Worm (Caenorhabditis elegans) whole organism, L1 larva: ENCODE measurements around the gene mdf-2.
A peak's percentile ranks its signal among the peaks of the same experiment; 100 is the strongest.

Source experiments
- C04F5.9 ChIP-seq: sonication (generic microtip); optimal IDR thresholded peaks from 2 replicates; lab custom pipeline; 2016; ENCODE audit warnings: missing genetic modification characterization, missing compliant biosample characterization
- C16A3.4 ChIP-seq: fragments of 150-350 bp; optimal IDR thresholded peaks from 2 replicates; lab custom pipeline; 2014; ENCODE audit warnings: missing biosample characterization, missing genetic modification characterization
- alr-1 ChIP-seq: fragments of 200-800 bp; sonication (Bioruptor generic); optimal IDR thresholded peaks from 2 replicates; lab custom pipeline; 2018; ENCODE audit warnings: borderline replicate concordance, mild to moderate bottlenecking, missing genetic modification characterization, missing compliant biosample characterization
- aly-2 ChIP-seq: fragments of 150-350 bp; optimal IDR thresholded peaks from 2 replicates; lab custom pipeline; 2014; ENCODE audit warnings: missing biosample characterization, missing genetic modification characterization
- ama-1 ChIP-seq: fragments of 150-350 bp; optimal IDR thresholded peaks from 2 replicates; lab custom pipeline; 2014
- ceh-8 ChIP-seq: fragments of 200-800 bp; sonication (Bioruptor generic); optimal IDR thresholded peaks from 2 replicates; lab custom pipeline; 2018; ENCODE audit warnings: mild to moderate bottlenecking, missing genetic modification characterization, moderate library complexity, missing compliant biosample characterization
- ceh-88 ChIP-seq: fragments of 200-800 bp; sonication (Bioruptor generic); IDR thresholded peaks from 2 replicates; pipeline ENCODE4 v1.3.6; 2022; ENCODE audit warnings: missing genetic modification characterization, missing compliant biosample characterization
- ces-1 ChIP-seq: fragments of 150-350 bp; optimal IDR thresholded peaks from 2 replicates; lab custom pipeline; 2014; ENCODE audit warnings: missing biosample characterization, missing genetic modification reagents, missing genetic modification characterization
- dsc-1 ChIP-seq: sonication (generic microtip); optimal IDR thresholded peaks from 2 replicates; lab custom pipeline; 2016; ENCODE audit warnings: mild to moderate bottlenecking, missing genetic modification characterization, missing compliant biosample characterization
- egl-13 ChIP-seq: sonication (generic microtip); optimal IDR thresholded peaks from 2 replicates; lab custom pipeline; 2016; ENCODE audit warnings: missing genotype, missing genetic modification reagents, missing genetic modification characterization, missing compliant biosample characterization
- egl-27 ChIP-seq, 2 experiments: fragments of 150-350 bp in 1 of 2; sonication (generic microtip); optimal IDR thresholded peaks; 3 replicates each; lab custom pipeline; 2017 to 2018; ENCODE audit warnings: missing biosample characterization in 2 of 2, missing genetic modification characterization in 2 of 2, missing genetic modification reagents in 2 of 2
- elt-2 ChIP-seq: sonication (generic microtip); optimal IDR thresholded peaks from 2 replicates; lab custom pipeline; 2016; ENCODE audit warnings: missing genetic modification characterization, mild to moderate bottlenecking, inconsistent platforms, missing compliant biosample characterization, missing genetic modification reagents
- ets-5 ChIP-seq: fragments of 200-800 bp; sonication (Bioruptor generic); IDR thresholded peaks from 2 replicates; pipeline ENCODE4 v1.3.6; 2022; ENCODE audit warnings: missing genetic modification characterization, missing compliant biosample characterization
- fkh-8 ChIP-seq: sonication (generic microtip); optimal IDR thresholded peaks from 2 replicates; lab custom pipeline; 2016; ENCODE audit warnings: mild to moderate bottlenecking, missing genetic modification characterization, missing compliant biosample characterization
- fos-1 ChIP-seq: fragments of 150-350 bp; optimal IDR thresholded peaks from 2 replicates; lab custom pipeline; 2014; ENCODE audit warnings: missing biosample characterization, missing genetic modification characterization
- grh-1 ChIP-seq: fragments of 200-800 bp; sonication (Bioruptor generic); IDR thresholded peaks from 2 replicates; pipeline ENCODE4 v1.3.6; 2022; ENCODE audit warnings: missing genetic modification reagents, missing genetic modification characterization, missing compliant biosample characterization
- hlh-17 ChIP-seq: fragments of 200-800 bp; sonication (Bioruptor generic); optimal IDR thresholded peaks from 2 replicates; lab custom pipeline; 2018; ENCODE audit warnings: missing genetic modification characterization, mild to moderate bottlenecking, missing compliant biosample characterization, moderate library complexity, borderline replicate concordance
- hlh-4 ChIP-seq: sonication (generic microtip); optimal IDR thresholded peaks from 2 replicates; lab custom pipeline; 2016; ENCODE audit warnings: mild to moderate bottlenecking, missing genetic modification characterization, missing compliant biosample characterization
- irx-1 ChIP-seq: sonication (generic microtip); optimal IDR thresholded peaks from 2 replicates; lab custom pipeline; 2016; ENCODE audit warnings: missing genetic modification characterization, missing compliant biosample characterization
- isw-1 ChIP-seq: fragments of 200-800 bp; sonication (Bioruptor generic); IDR thresholded peaks from 2 replicates; pipeline ENCODE4 v1.3.6; 2022; ENCODE audit warnings: missing genetic modification characterization, missing compliant biosample characterization
- lin-15B ChIP-seq: fragments of 150-350 bp; sonication (generic microtip); optimal IDR thresholded peaks from 3 replicates; lab custom pipeline; 2014; ENCODE audit warnings: missing biosample characterization, missing genetic modification characterization
- lin-39 ChIP-seq: fragments of 150-350 bp; optimal IDR thresholded peaks from 2 replicates; lab custom pipeline; 2014; ENCODE audit warnings: missing biosample characterization, missing genetic modification reagents, missing genetic modification characterization
- lir-3 ChIP-seq: sonication (generic microtip); optimal IDR thresholded peaks from 2 replicates; lab custom pipeline; 2016; ENCODE audit warnings: mild to moderate bottlenecking, missing genetic modification characterization, moderate library complexity, missing compliant biosample characterization; ENCODE audit not compliant: poor library complexity
- lsy-2 ChIP-seq, 2 experiments: fragments of 150-350 bp; optimal IDR thresholded peaks; 2 replicates each; lab custom pipeline; 2014; ENCODE audit warnings: missing biosample characterization in 2 of 2, missing genetic modification characterization in 2 of 2
- mab-9 ChIP-seq: fragments of 200-800 bp; sonication (Bioruptor generic); IDR thresholded peaks from 2 replicates; pipeline ENCODE4 v1.3.6; 2022; ENCODE audit warnings: missing genetic modification reagents, missing genetic modification characterization, missing compliant biosample characterization
- nhr-19 ChIP-seq: fragments of 200-800 bp; sonication (Bioruptor generic); conservative IDR thresholded peaks from 2 replicates; pipeline ENCODE4 v1.3.6; 2022; ENCODE audit warnings: missing genetic modification characterization, missing compliant biosample characterization
- nhr-20 ChIP-seq: sonication (generic microtip); optimal IDR thresholded peaks from 2 replicates; lab custom pipeline; 2016; ENCODE audit warnings: mild to moderate bottlenecking, missing genetic modification characterization, missing compliant biosample characterization
- nhr-237 ChIP-seq: fragments of 150-350 bp; optimal IDR thresholded peaks from 2 replicates; lab custom pipeline; 2014; ENCODE audit warnings: missing biosample characterization, missing genetic modification characterization
- nhr-28 ChIP-seq: fragments of 150-350 bp; optimal IDR thresholded peaks from 2 replicates; lab custom pipeline; 2014; ENCODE audit warnings: missing biosample characterization, missing genetic modification characterization
- nhr-47 ChIP-seq: sonication (generic microtip); optimal IDR thresholded peaks from 2 replicates; lab custom pipeline; 2016; ENCODE audit warnings: mild to moderate bottlenecking, missing genetic modification characterization, moderate library complexity, missing compliant biosample characterization
- nhr-77 ChIP-seq: fragments of 150-350 bp; optimal IDR thresholded peaks from 2 replicates; lab custom pipeline; 2014; ENCODE audit warnings: missing biosample characterization, missing genetic modification characterization
- nhr-90 ChIP-seq: sonication (generic microtip); optimal IDR thresholded peaks from 2 replicates; lab custom pipeline; 2016; ENCODE audit warnings: mild to moderate bottlenecking, missing genetic modification characterization, missing compliant biosample characterization; ENCODE audit not compliant: poor library complexity
- pag-3 ChIP-seq: sonication (generic microtip); optimal IDR thresholded peaks from 2 replicates; lab custom pipeline; 2017; ENCODE audit warnings: missing genetic modification characterization, mild to moderate bottlenecking, missing compliant biosample characterization, antibody characterized with exemption, borderline replicate concordance; ENCODE audit not compliant: insufficient read depth
- pax-3 ChIP-seq: fragments of 200-800 bp; sonication (Bioruptor generic); optimal IDR thresholded peaks from 2 replicates; lab custom pipeline; 2018; ENCODE audit warnings: mild to moderate bottlenecking, missing genetic modification characterization, moderate library complexity, missing compliant biosample characterization
- rnt-1 ChIP-seq: sonication (generic microtip); optimal IDR thresholded peaks from 2 replicates; lab custom pipeline; 2016; ENCODE audit warnings: mild to moderate bottlenecking, missing genetic modification characterization, moderate library complexity, missing compliant biosample characterization
- skn-1 ChIP-seq: fragments of 150-350 bp; optimal IDR thresholded peaks from 2 replicates; lab custom pipeline; 2014; ENCODE audit warnings: missing biosample characterization, missing genetic modification characterization
- snu-23 ChIP-seq: sonication (generic microtip); optimal IDR thresholded peaks from 2 replicates; lab custom pipeline; 2016; ENCODE audit warnings: missing genetic modification characterization, missing compliant biosample characterization
- sptf-1 ChIP-seq: fragments of 150-350 bp; optimal IDR thresholded peaks from 2 replicates; lab custom pipeline; 2014; ENCODE audit warnings: missing biosample characterization, missing genetic modification characterization
- sup-37 ChIP-seq: fragments of 200-800 bp; sonication (Bioruptor generic); optimal IDR thresholded peaks from 2 replicates; lab custom pipeline; 2018; ENCODE audit warnings: mild to moderate bottlenecking, missing genetic modification characterization, missing compliant biosample characterization
- tlp-1 ChIP-seq: fragments of 150-350 bp; optimal IDR thresholded peaks from 2 replicates; lab custom pipeline; 2014; ENCODE audit warnings: missing biosample characterization, missing genetic modification characterization
- unc-30 ChIP-seq: sonication (generic microtip); optimal IDR thresholded peaks from 2 replicates; lab custom pipeline; 2017; ENCODE audit warnings: missing biosample characterization, missing genetic modification characterization
- unc-62 ChIP-seq: fragments of 150-350 bp; optimal IDR thresholded peaks from 2 replicates; lab custom pipeline; 2014; ENCODE audit warnings: missing biosample characterization, missing genetic modification reagents, missing genetic modification characterization
- xbp-1 ChIP-seq: sonication (generic microtip); optimal IDR thresholded peaks from 2 replicates; lab custom pipeline; 2016; ENCODE audit warnings: missing genetic modification characterization, missing compliant biosample characterization

mdf-2 gene

DNA sequence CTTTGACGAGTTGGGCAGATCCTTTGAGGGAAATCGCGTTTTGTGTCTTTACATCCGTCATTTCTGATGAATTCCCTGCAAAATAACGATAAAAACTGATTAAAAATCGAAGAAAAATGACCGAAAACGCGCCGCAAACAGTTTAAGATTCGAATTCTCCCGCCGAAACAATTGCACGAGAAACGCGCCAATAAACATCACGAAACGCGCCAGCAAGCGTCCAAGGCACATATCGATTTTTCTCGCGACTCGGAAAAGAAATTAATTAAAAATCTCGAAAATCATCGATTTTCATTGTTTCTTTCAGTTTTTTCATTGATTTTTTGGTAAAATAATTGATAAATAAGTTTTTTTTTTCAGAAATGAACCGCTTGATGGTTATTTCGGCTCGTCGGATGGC, at the start of gene mdf-2, which contains the start of gene nduv-3 (continued):
- peak; percentile 73 for TF ChIP-seq irx-1 (tag; lab: Kevin White, UChicago)
- TF ChIP-seq snu-23 (GFP tag; lab: Kevin White, UChicago): peak; percentile 85
- TF ChIP-seq lin-15B: peak; percentile 85
- no peak for TF ChIP-seq ama-1 (lab: Kevin White, UChicago)
- peak; percentile 26 for TF ChIP-seq nhr-237 (tag; lab: Kevin White, UChicago)
- peak; percentile 50 for TF ChIP-seq fos-1 (tag; lab: Kevin White, UChicago)
- TF ChIP-seq lin-39 (tag; lab: Kevin White, UChicago): peak; percentile 77
- peak; percentile 86 for TF ChIP-seq dsc-1
- TF ChIP-seq lsy-2 (tag; optimal IDR thresholded peaks at IDR 0.05; lab: Kevin White, UChicago): peak; percentile 92
- TF ChIP-seq C04F5.9: peak; percentile 43
- TF ChIP-seq unc-62 (GFP tag; lab: Kevin White, UChicago): no peak
- peak; percentile 89 for TF ChIP-seq rnt-1 (tag; lab: Kevin White, UChicago)
- peak; percentile 72 for TF ChIP-seq fkh-8 (tag; lab: Kevin White, UChicago)
- TF ChIP-seq elt-2 (tag; lab: Kevin White, UChicago): peak; percentile 3
- peak; percentile 23; the same call in 1 of the 2 replicates for TF ChIP-seq ceh-88 (GFP tag; lab: Robert Waterston, UW)
- no peak for TF ChIP-seq hlh-17
- no peak for TF ChIP-seq pag-3
- peak; percentile 72 for TF ChIP-seq pax-3 (tag; lab: Kevin White, UChicago)
- no peak for TF ChIP-seq sptf-1
- no peak for TF ChIP-seq hlh-4 (tag; lab: Kevin White, UChicago)
- peak; percentile 45 for TF ChIP-seq aly-2 (tag; lab: Kevin White, UChicago)
- peak; percentile 66 for TF ChIP-seq skn-1
- TF ChIP-seq nhr-19 (GFP tag; lab: Robert Waterston, UW): peak; percentile 77
- TF ChIP-seq lir-3 (tag; lab: Kevin White, UChicago): no peak
- peak; percentile 81 for TF ChIP-seq isw-1 (GFP tag; lab: Robert Waterston, UW)
- TF ChIP-seq alr-1: no peak
- peak; percentile 70 for TF ChIP-seq grh-1 (GFP tag; lab: Robert Waterston, UW)
- TF ChIP-seq nhr-20: peak; percentile 73
- TF ChIP-seq nhr-90 (tag; lab: Kevin White, UChicago): peak; percentile 81
- TF ChIP-seq mab-9 (GFP tag; lab: Robert Waterston, UW): peak; percentile 58
- peak; percentile 79 for TF ChIP-seq xbp-1

DNA sequence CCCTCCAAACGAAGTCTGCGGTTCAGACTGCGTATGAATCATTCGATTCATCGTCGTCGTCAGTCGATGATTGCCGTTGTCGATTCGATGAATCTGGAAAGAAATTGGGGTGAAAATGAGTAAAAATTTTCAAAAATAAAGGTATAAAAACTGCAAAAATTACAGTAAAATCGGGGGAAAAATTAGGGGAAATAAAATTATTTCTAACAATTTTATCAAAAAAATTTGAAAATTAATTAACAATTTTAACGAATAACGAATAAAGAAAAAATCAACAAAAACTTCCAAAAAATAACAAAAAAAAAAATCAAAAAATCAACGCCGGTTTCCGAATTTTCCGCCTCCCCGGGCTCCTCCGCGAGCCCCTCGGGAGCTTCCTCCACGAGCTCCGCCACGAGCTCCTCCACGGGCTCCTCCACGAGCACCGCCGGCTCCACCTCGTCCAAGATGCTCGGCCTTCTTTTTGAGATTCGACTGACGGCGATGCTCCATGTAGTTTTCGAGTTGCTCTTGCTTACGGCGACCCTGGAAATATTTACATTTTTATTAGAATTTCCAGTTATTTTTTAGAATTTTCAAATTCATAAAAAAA, 47.9 kb upstream of the mdf-2 start, which contains the start of gene egrh-3:
TSS of gene egrh-3 (minus strand) at position 51 of the 592 bp plus-strand sequence.
- TF ChIP-seq ceh-8 (peak; percentile 75), ces-1 (GFP tag; lab: Kevin White, UChicago) (no peak)
- TF ChIP-seq, all 84 proteins: peak for 1

DNA sequence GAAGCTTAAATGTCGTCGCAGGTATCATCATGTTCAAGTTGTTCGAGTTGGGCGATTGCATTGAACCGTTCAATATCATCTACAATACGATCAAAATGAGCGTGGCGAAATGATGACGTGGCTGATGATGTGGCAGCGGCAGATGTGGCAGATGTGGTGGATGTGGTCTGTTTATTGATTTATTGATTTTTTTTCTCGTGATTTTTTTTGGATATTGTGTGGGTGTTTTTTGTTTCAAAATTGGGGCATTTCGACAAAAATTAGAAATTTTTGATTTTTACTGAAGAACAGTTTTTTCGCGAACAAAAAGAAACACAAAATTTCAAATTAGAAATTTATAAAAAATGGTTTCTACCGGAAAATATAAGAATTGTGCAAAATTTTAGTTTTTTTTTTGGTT, 39.4 kb upstream of the mdf-2 start:
- no peak for TF ChIP-seq nhr-77 (tag; lab: Kevin White, UChicago)
- TF ChIP-seq ets-5 (GFP tag; lab: Robert Waterston, UW): no peak
- TF ChIP-seq nhr-28: no peak
- no peak for TF ChIP-seq nhr-90 (tag; lab: Kevin White, UChicago)
- no peak for TF ChIP-seq nhr-47 (tag; lab: Kevin White, UChicago)
- TF ChIP-seq egl-13 (tag; lab: Kevin White, UChicago): no peak
- TF ChIP-seq unc-30 (tag; lab: Kevin White, UChicago): no peak
- no peak for TF ChIP-seq C16A3.4 (tag; lab: Kevin White, UChicago)
- no peak for TF ChIP-seq tlp-1
- no peak for TF ChIP-seq hlh-4 (tag; lab: Kevin White, UChicago)
- TF ChIP-seq egl-27 (tag; optimal IDR thresholded peaks at IDR 0.05; lab: Kevin White, UChicago): no peak
- TF ChIP-seq C04F5.9: no peak
- TF ChIP-seq sup-37 (GFP tag; lab: Kevin White, UChicago): no peak
